Worm (Caenorhabditis elegans) whole organism, mixed stage, embryonic: ENCODE measurements around the gene C31B8.12.

ENCODE experiments used
- blmp-1 ChIP-seq: fragments of 150-350 bp; optimal IDR thresholded peaks from 2 replicates; lab custom pipeline; 2014; ENCODE audit warnings: missing biosample characterization, missing genetic modification characterization
- mep-1 ChIP-seq: fragments of 150-350 bp; optimal IDR thresholded peaks from 2 replicates; lab custom pipeline; 2017; ENCODE audit warnings: missing biosample characterization, missing genetic modification reagents, missing genetic modification characterization, inconsistent platforms
- nhr-237 ChIP-seq: fragments of 150-350 bp; optimal IDR thresholded peaks from 2 replicates; lab custom pipeline; 2014; ENCODE audit warnings: missing biosample characterization, missing genetic modification characterization
- snpc-4 ChIP-seq: fragments of 150-350 bp; optimal IDR thresholded peaks from 2 replicates; lab custom pipeline; 2014; ENCODE audit warnings: missing biosample characterization, missing genetic modification characterization
- unc-62 ChIP-seq: fragments of 150-350 bp; optimal IDR thresholded peaks from 2 replicates; lab custom pipeline; 2014; ENCODE audit warnings: missing biosample characterization, missing genetic modification reagents, missing genetic modification characterization

- no peak for TF ChIP-seq unc-62
- TF ChIP-seq mep-1 (tag; lab: Kevin White, UChicago) = no peak
- no peak for TF ChIP-seq snpc-4
- TF ChIP-seq nhr-237 (tag; lab: Kevin White, UChicago) = no peak
- no peak for TF ChIP-seq blmp-1
Observed at ce11 chrV:2888681-2889080, 38.8 kb downstream of the C31B8.12 start, which contains the start of gene srw-4.
